Worm (Caenorhabditis elegans) whole organism, young adult: ENCODE measurements around the gene zipt-7.1.
"Not testable (repeated sequence)": the region's sequence is repeated elsewhere in the genome, so short reads cannot be mapped to it uniquely, and the experiment has no call there.

Experiments
- B0261.1 ChIP-seq: sonication (generic microtip); optimal IDR thresholded peaks from 2 replicates; lab custom pipeline; 2016; ENCODE audit warnings: mild to moderate bottlenecking, missing genetic modification characterization, moderate library complexity, missing compliant biosample characterization
- B0336.3 ChIP-seq: fragments of 200-800 bp; sonication (Bioruptor generic); IDR thresholded peaks from 2 replicates; pipeline ENCODE4 v1.3.6; 2022; ENCODE audit warnings: missing genetic modification characterization, missing compliant biosample characterization
- C06A6.2 ChIP-seq: fragments of 200-800 bp; sonication (Bioruptor generic); conservative IDR thresholded peaks from 2 replicates; pipeline ENCODE4 v1.3.6; 2022; ENCODE audit warnings: missing genetic modification characterization, missing compliant biosample characterization
- D2030.7 ChIP-seq: fragments of 200-800 bp; sonication (Bioruptor generic); IDR thresholded peaks from 2 replicates; pipeline ENCODE4 v1.3.6; 2022; ENCODE audit warnings: missing genetic modification reagents, missing genetic modification characterization, missing compliant biosample characterization
- F52B5.7 ChIP-seq: sonication (generic microtip); optimal IDR thresholded peaks from 2 replicates; lab custom pipeline; 2016; ENCODE audit warnings: mild to moderate bottlenecking, missing genetic modification characterization, missing compliant biosample characterization
- F57A8.1 ChIP-seq: fragments of 200-800 bp; sonication (Bioruptor generic); optimal IDR thresholded peaks from 2 replicates; lab custom pipeline; 2018; ENCODE audit warnings: mild to moderate bottlenecking, missing genetic modification characterization, moderate library complexity, missing compliant biosample characterization
- F57C9.4 ChIP-seq: sonication (generic microtip); optimal IDR thresholded peaks from 2 replicates; lab custom pipeline; 2017; ENCODE audit warnings: mild to moderate bottlenecking, missing genetic modification characterization, missing compliant biosample characterization
- K11D2.4 ChIP-seq: fragments of 200-800 bp; sonication (Bioruptor generic); IDR thresholded peaks from 2 replicates; pipeline ENCODE4 v1.3.6; 2022; ENCODE audit warnings: missing genetic modification reagents, missing genetic modification characterization, missing compliant biosample characterization
- T26A5.8 ChIP-seq: sonication (generic microtip); optimal IDR thresholded peaks from 2 replicates; lab custom pipeline; 2016; ENCODE audit warnings: missing genetic modification characterization, missing compliant biosample characterization
- Y79H2A.3 ChIP-seq: fragments of 200-800 bp; sonication (Bioruptor generic); conservative IDR thresholded peaks from 2 replicates; pipeline ENCODE4 v1.3.6; 2022; ENCODE audit warnings: missing genetic modification reagents, missing genetic modification characterization, missing compliant biosample characterization
- Y95B8A.8 ChIP-seq: fragments of 200-800 bp; sonication (Bioruptor generic); IDR thresholded peaks from 2 replicates; pipeline ENCODE4 v1.3.6; 2022; ENCODE audit warnings: missing genetic modification reagents, missing genetic modification characterization, missing compliant biosample characterization
- ZK185.1 ChIP-seq: sonication (generic microtip); optimal IDR thresholded peaks from 2 replicates; lab custom pipeline; 2016; ENCODE audit warnings: mild to moderate bottlenecking, missing genetic modification characterization, missing compliant biosample characterization; ENCODE audit not compliant: poor library complexity, severe bottlenecking
- athp-1 ChIP-seq: sonication (generic microtip); optimal IDR thresholded peaks from 2 replicates; lab custom pipeline; 2017; ENCODE audit warnings: mild to moderate bottlenecking, missing genetic modification characterization, missing compliant biosample characterization
- attf-3 ChIP-seq: fragments of 200-800 bp; sonication (Bioruptor generic); conservative IDR thresholded peaks from 2 replicates; pipeline ENCODE4 v1.3.6; 2022; ENCODE audit warnings: missing genetic modification reagents, missing genetic modification characterization, missing compliant biosample characterization
- attf-5 ChIP-seq: fragments of 200-800 bp; sonication (Bioruptor generic); optimal IDR thresholded peaks from 2 replicates; lab custom pipeline; 2018; ENCODE audit warnings: mild to moderate bottlenecking, missing genetic modification characterization, missing compliant biosample characterization
- cebp-1 ChIP-seq, 2 experiments: fragments of 200-800 bp in 1 of 2; sonication (Bioruptor generic) in 1 of 2; sonication (generic microtip) in 1 of 2; IDR thresholded peaks in 1 of 2; optimal IDR thresholded peaks in 1 of 2; 2 replicates each; pipeline versions ENCODE4 v1.3.6 to Lab custom; 2017 to 2022; ENCODE audit warnings: missing compliant biosample characterization in 2 of 2, missing genetic modification characterization in 2 of 2, mild to moderate bottlenecking in 1 of 2, missing genetic modification reagents in 1 of 2, moderate library complexity in 1 of 2
- ceh-27 ChIP-seq: fragments of 200-800 bp; sonication (Bioruptor generic); optimal IDR thresholded peaks from 2 replicates; lab custom pipeline; 2018; ENCODE audit warnings: mild to moderate bottlenecking, missing genetic modification characterization, moderate library complexity, missing compliant biosample characterization
- ceh-79 ChIP-seq: sonication (generic microtip); optimal IDR thresholded peaks from 2 replicates; lab custom pipeline; 2017; ENCODE audit warnings: mild to moderate bottlenecking, missing genetic modification characterization, missing compliant biosample characterization
- ceh-91 ChIP-seq: fragments of 200-800 bp; sonication (Bioruptor generic); IDR thresholded peaks from 2 replicates; pipeline ENCODE4 v1.3.6; 2022; ENCODE audit warnings: missing genetic modification reagents, missing genetic modification characterization, missing compliant biosample characterization
- dox-1 ChIP-seq: fragments of 200-800 bp; sonication (Bioruptor generic); IDR thresholded peaks from 2 replicates; pipeline ENCODE4 v1.3.6; 2022; ENCODE audit warnings: missing genetic modification reagents, missing genetic modification characterization, missing compliant biosample characterization
- ets-4 ChIP-seq: fragments of 200-800 bp; sonication (Bioruptor generic); optimal IDR thresholded peaks from 2 replicates; lab custom pipeline; 2018; ENCODE audit warnings: mild to moderate bottlenecking, missing genetic modification characterization, missing compliant biosample characterization
- hlh-12 ChIP-seq: sonication (generic microtip); optimal IDR thresholded peaks from 2 replicates; lab custom pipeline; 2016; ENCODE audit warnings: missing genetic modification characterization, missing compliant biosample characterization
- hlh-26 ChIP-seq: fragments of 200-800 bp; sonication (Bioruptor generic); conservative IDR thresholded peaks from 2 replicates; pipeline ENCODE4 v1.3.6; 2022; ENCODE audit warnings: missing genetic modification reagents, missing genetic modification characterization, missing compliant biosample characterization
- hmg-1.2 ChIP-seq: fragments of 200-800 bp; sonication (Bioruptor generic); IDR thresholded peaks from 2 replicates; pipeline ENCODE4 v1.3.6; 2022; ENCODE audit warnings: missing genetic modification reagents, missing genetic modification characterization, missing compliant biosample characterization
- hsf-1 ChIP-seq: fragments of 200-800 bp; sonication (Bioruptor generic); IDR thresholded peaks from 2 replicates; pipeline ENCODE4 v1.3.6; 2022; ENCODE audit warnings: missing genetic modification reagents, missing genetic modification characterization, missing compliant biosample characterization
- lag-1 ChIP-seq: fragments of 200-800 bp; sonication (Bioruptor generic); IDR thresholded peaks from 2 replicates; pipeline ENCODE4 v1.3.6; 2022; ENCODE audit warnings: missing genetic modification reagents, missing genetic modification characterization, missing compliant biosample characterization
- lir-1 ChIP-seq: fragments of 200-800 bp; sonication (Bioruptor generic); conservative IDR thresholded peaks from 2 replicates; pipeline ENCODE4 v1.3.6; 2022; ENCODE audit warnings: missing genetic modification reagents, missing genetic modification characterization, missing compliant biosample characterization
- lsy-27 ChIP-seq: sonication (generic microtip); optimal IDR thresholded peaks from 2 replicates; lab custom pipeline; 2017; ENCODE audit warnings: missing genetic modification characterization, mild to moderate bottlenecking, missing compliant biosample characterization, antibody characterized with exemption, missing genotype, borderline replicate concordance; ENCODE audit not compliant: insufficient read depth
- madf-6 ChIP-seq: fragments of 200-800 bp; sonication (Bioruptor generic); IDR thresholded peaks from 2 replicates; pipeline ENCODE4 v1.3.6; 2022; ENCODE audit warnings: missing genetic modification reagents, missing genetic modification characterization, missing compliant biosample characterization
- nfya-2 ChIP-seq: fragments of 200-800 bp; sonication (Bioruptor generic); IDR thresholded peaks from 2 replicates; pipeline ENCODE4 v1.3.6; 2022; ENCODE audit warnings: missing genetic modification reagents, missing genetic modification characterization, missing compliant biosample characterization
- nhr-120 ChIP-seq: fragments of 200-800 bp; sonication (Bioruptor generic); IDR thresholded peaks from 2 replicates; pipeline ENCODE4 v1.3.6; 2022; ENCODE audit warnings: missing genetic modification characterization, missing compliant biosample characterization
- nhr-90 ChIP-seq: sonication (generic microtip); optimal IDR thresholded peaks from 2 replicates; lab custom pipeline; 2016; ENCODE audit warnings: missing genotype, mild to moderate bottlenecking, missing genetic modification characterization, missing compliant biosample characterization
- pbrm-1 ChIP-seq: fragments of 200-800 bp; sonication (Bioruptor generic); IDR thresholded peaks from 2 replicates; pipeline ENCODE4 v1.3.6; 2022; ENCODE audit warnings: missing genetic modification reagents, missing genetic modification characterization, missing compliant biosample characterization
- sdz-38 ChIP-seq: sonication (generic microtip); optimal IDR thresholded peaks from 2 replicates; lab custom pipeline; 2016; ENCODE audit warnings: missing genotype, missing genetic modification characterization, missing compliant biosample characterization
- snpc-1.3 ChIP-seq: sonication (generic microtip); optimal IDR thresholded peaks from 2 replicates; lab custom pipeline; 2017; ENCODE audit warnings: missing genetic modification characterization, mild to moderate bottlenecking, missing compliant biosample characterization, antibody characterized with exemption, moderate library complexity, missing genotype, missing genetic modification reagents; ENCODE audit not compliant: insufficient read depth
- snpc-4 ChIP-seq, 5 experiments: fragments of 150-350 bp in 1 of 5; sonication (generic microtip) in 4 of 5; optimal IDR thresholded peaks; 2 replicates each; lab custom pipeline; 2014 to 2018; ENCODE audit warnings: missing genetic modification characterization in 5 of 5, missing biosample characterization in 3 of 5, antibody characterized with exemption in 2 of 5, mild to moderate bottlenecking in 2 of 5, missing compliant biosample characterization in 2 of 5, missing genotype in 2 of 5, moderate library complexity in 2 of 5, missing genetic modification reagents in 1 of 5
- tbp1 ChIP-seq: fragments of 200-800 bp; sonication (Bioruptor generic); optimal IDR thresholded peaks from 2 replicates; lab custom pipeline; 2018; ENCODE audit warnings: mild to moderate bottlenecking, missing genetic modification characterization, missing compliant biosample characterization
- zim-3 ChIP-seq: sonication (generic microtip); optimal IDR thresholded peaks from 2 replicates; lab custom pipeline; 2017; ENCODE audit warnings: mild to moderate bottlenecking, missing genetic modification characterization, moderate library complexity, missing compliant biosample characterization
- ztf-22 ChIP-seq: fragments of 200-800 bp; sonication (Bioruptor generic); optimal IDR thresholded peaks from 2 replicates; lab custom pipeline; 2018; ENCODE audit warnings: mild to moderate bottlenecking, missing genetic modification characterization, moderate library complexity, missing compliant biosample characterization
- ztf-25 ChIP-seq: fragments of 200-800 bp; sonication (Bioruptor generic); IDR thresholded peaks from 2 replicates; pipeline ENCODE4 v1.3.6; 2022; ENCODE audit warnings: missing genetic modification reagents, missing genetic modification characterization, missing compliant biosample characterization

Gene zipt-7.1

ce11 chrIV:17284511-17285089, 3.3 kb downstream of the zipt-7.1 start:
- peak; percentile 86 for TF ChIP-seq D2030.7
- TF ChIP-seq snpc-4 (GFP tag; optimal IDR thresholded peaks at IDR 0.05; lab: Kevin White, UChicago): not testable (repeated sequence)
- TF ChIP-seq snpc-4 (tag; optimal IDR thresholded peaks at IDR 0.05; lab: Kevin White, UChicago): peak in 1 of 4 experiments; percentile 59
- TF ChIP-seq dox-1 (GFP tag; lab: Robert Waterston, UW): peak; percentile 57
- peak; percentile 3 for TF ChIP-seq athp-1
- peak; percentile 62 for TF ChIP-seq attf-3
- TF ChIP-seq hsf-1: peak; percentile 82
- TF ChIP-seq madf-6 (GFP tag; lab: Robert Waterston, UW): peak; percentile 66
- TF ChIP-seq hmg-1.2: peak; percentile 18; the same call in 1 of the 2 replicates

- no peak for TF ChIP-seq ceh-79 (tag; lab: Kevin White, UChicago)
- no peak for TF ChIP-seq ceh-91 (GFP tag; lab: Robert Waterston, UW)
- no peak for TF ChIP-seq nhr-120 (GFP tag; lab: Robert Waterston, UW)
- no peak for TF ChIP-seq Y79H2A.3 (GFP tag; lab: Robert Waterston, UW)
- no peak for TF ChIP-seq F57A8.1 (GFP tag; lab: Kevin White, UChicago)
- TF ChIP-seq snpc-1.3 (tag; lab: Kevin White, UChicago): no peak
- TF ChIP-seq F57C9.4 (tag; lab: Kevin White, UChicago): no peak
Measured at ce11 chrIV:17284099-17284498, 3.8 kb downstream of the zipt-7.1 start, which contains the start of gene nra-1. TSS of gene nra-1 (minus strand) at chrIV:17284199.

ce11 chrIV:17281060-17282021, 6.6 kb downstream of the zipt-7.1 start:
- TF ChIP-seq athp-1: peak; percentile 96
- TF ChIP-seq B0261.1 (tag; lab: Kevin White, UChicago): peak; percentile 27
- 0 out of 2 replicates have a peak, but pooled peaks have one; percentile 46 for TF ChIP-seq cebp-1 (GFP tag; IDR thresholded peaks at IDR 0.05; lab: Robert Waterston, UW)
- peak; percentile 85 for TF ChIP-seq cebp-1 (tag; optimal IDR thresholded peaks at IDR 0.05; lab: Kevin White, UChicago)
- TF ChIP-seq B0336.3 (GFP tag; lab: Robert Waterston, UW): peak; percentile 96
- TF ChIP-seq ZK185.1 (tag; lab: Kevin White, UChicago): peak; percentile 67
- 0 out of 2 replicates have a peak, but pooled peaks have one; percentile 64 for TF ChIP-seq nfya-2
- peak; percentile 79 for TF ChIP-seq pbrm-1 (GFP tag; lab: Robert Waterston, UW)
- no peak for TF ChIP-seq lsy-27 (tag; lab: Kevin White, UChicago)
- peak; percentile 1 for TF ChIP-seq ets-4
- peak; percentile 72 for TF ChIP-seq attf-5
- TF ChIP-seq Y95B8A.8: 0 out of 2 replicates have a peak, but pooled peaks have one; percentile 78
- TF ChIP-seq ztf-22 (GFP tag; lab: Kevin White, UChicago): peak; percentile 80
- no peak for TF ChIP-seq lag-1 (GFP tag; lab: Robert Waterston, UW)
- no peak for TF ChIP-seq sdz-38 (tag; lab: Kevin White, UChicago)
- TF ChIP-seq lir-1 (GFP tag; lab: Robert Waterston, UW): no peak; the same call in 1 of the 2 replicates
- peak; percentile 88 for TF ChIP-seq zim-3
- peak; percentile 65; the same call in 1 of the 2 replicates for TF ChIP-seq K11D2.4 (GFP tag; lab: Robert Waterston, UW)
- TF ChIP-seq F52B5.7: peak; percentile 79
- peak; percentile 62 for TF ChIP-seq ceh-27 (GFP tag; lab: Kevin White, UChicago)
- peak; percentile 35 for TF ChIP-seq nhr-90 (tag; lab: Kevin White, UChicago)
- peak; percentile 96 for TF ChIP-seq T26A5.8 (tag; lab: Kevin White, UChicago)
- TF ChIP-seq C06A6.2 (GFP tag; lab: Robert Waterston, UW): peak; percentile 9; the same call in 1 of the 2 replicates
- no peak for TF ChIP-seq hlh-26 (GFP tag; lab: Robert Waterston, UW)
- TF ChIP-seq hlh-12: peak; percentile 9
- TF ChIP-seq tbp1 (GFP tag; lab: Kevin White, UChicago): peak; percentile 76
- TF ChIP-seq ztf-25 (GFP tag; lab: Robert Waterston, UW): no peak
